Worm (Caenorhabditis elegans) whole organism, early embryonic: ENCODE measurements around the gene his-72.

Source experiments
- B0310.2 ChIP-seq: sonication (generic microtip); optimal IDR thresholded peaks from 2 replicates; lab custom pipeline; 2016; ENCODE audit warnings: mild to moderate bottlenecking, missing genetic modification characterization, missing compliant biosample characterization
- F13C5.2 ChIP-seq: sonication (generic microtip); optimal IDR thresholded peaks from 2 replicates; lab custom pipeline; 2017; ENCODE audit warnings: mild to moderate bottlenecking, missing genetic modification characterization, inconsistent platforms, missing compliant biosample characterization
- aly-1 ChIP-seq: sonication (generic microtip); optimal IDR thresholded peaks from 2 replicates; lab custom pipeline; 2016; ENCODE audit warnings: missing genetic modification characterization, missing compliant biosample characterization
- ama-1 ChIP-seq: fragments of 150-350 bp; optimal IDR thresholded peaks from 2 replicates; lab custom pipeline; 2014
- ceh-13 ChIP-seq: fragments of 200-800 bp; sonication (Bioruptor generic); optimal IDR thresholded peaks from 2 replicates; lab custom pipeline; 2018; ENCODE audit warnings: mild to moderate bottlenecking, missing genetic modification characterization, missing compliant biosample characterization
- ceh-36 ChIP-seq: sonication (generic microtip); optimal IDR thresholded peaks from 2 replicates; lab custom pipeline; 2016; ENCODE audit warnings: missing genetic modification characterization, inconsistent platforms, missing compliant biosample characterization
- ets-7 ChIP-seq: sonication (generic microtip); optimal IDR thresholded peaks from 2 replicates; lab custom pipeline; 2016; ENCODE audit warnings: missing genotype, missing genetic modification characterization, missing compliant biosample characterization
- flt-1 ChIP-seq: fragments of 200-800 bp; sonication (Bioruptor generic); IDR thresholded peaks from 2 replicates; pipeline ENCODE4 v1.3.6; 2022; ENCODE audit warnings: missing genetic modification characterization, missing compliant biosample characterization
- hmbx-1 ChIP-seq: sonication (generic microtip); optimal IDR thresholded peaks from 2 replicates; lab custom pipeline; 2016; ENCODE audit warnings: mild to moderate bottlenecking, missing genetic modification characterization, missing compliant biosample characterization
- hmg-4 ChIP-seq: fragments of 200-800 bp; sonication (Bioruptor generic); optimal IDR thresholded peaks from 2 replicates; lab custom pipeline; 2018; ENCODE audit warnings: mild to moderate bottlenecking, missing genetic modification characterization, missing compliant biosample characterization
- hnd-1 ChIP-seq: sonication (generic microtip); optimal IDR thresholded peaks from 2 replicates; lab custom pipeline; 2016; ENCODE audit warnings: missing genetic modification characterization, missing compliant biosample characterization
- pes-1 ChIP-seq: fragments of 200-800 bp; sonication (Bioruptor generic); IDR thresholded peaks from 2 replicates; pipeline ENCODE4 v1.3.6; 2022; ENCODE audit warnings: missing genetic modification reagents, missing genetic modification characterization, missing compliant biosample characterization
- scrt-1 ChIP-seq: fragments of 200-800 bp; sonication (Bioruptor generic); IDR thresholded peaks from 2 replicates; pipeline ENCODE4 v1.3.6; 2022; ENCODE audit warnings: missing genetic modification characterization, missing compliant biosample characterization
- sea-1 ChIP-seq: fragments of 200-800 bp; sonication (Bioruptor generic); conservative IDR thresholded peaks from 2 replicates; pipeline ENCODE4 v1.3.6; 2022; ENCODE audit warnings: missing genetic modification characterization, missing compliant biosample characterization
- tbx-11 ChIP-seq: fragments of 200-800 bp; sonication (Bioruptor generic); IDR thresholded peaks from 2 replicates; pipeline ENCODE4 v1.3.6; 2022; ENCODE audit warnings: missing genetic modification characterization, missing compliant biosample characterization
- tbx-37 ChIP-seq: fragments of 200-800 bp; sonication (Bioruptor generic); conservative IDR thresholded peaks from 2 replicates; pipeline ENCODE4 v1.3.6; 2022; ENCODE audit warnings: missing genetic modification reagents, missing genetic modification characterization, missing compliant biosample characterization
- tra-4 ChIP-seq: sonication (generic microtip); optimal IDR thresholded peaks from 2 replicates; lab custom pipeline; 2017; ENCODE audit warnings: missing genetic modification characterization, missing compliant biosample characterization

his-72 gene

DNA sequence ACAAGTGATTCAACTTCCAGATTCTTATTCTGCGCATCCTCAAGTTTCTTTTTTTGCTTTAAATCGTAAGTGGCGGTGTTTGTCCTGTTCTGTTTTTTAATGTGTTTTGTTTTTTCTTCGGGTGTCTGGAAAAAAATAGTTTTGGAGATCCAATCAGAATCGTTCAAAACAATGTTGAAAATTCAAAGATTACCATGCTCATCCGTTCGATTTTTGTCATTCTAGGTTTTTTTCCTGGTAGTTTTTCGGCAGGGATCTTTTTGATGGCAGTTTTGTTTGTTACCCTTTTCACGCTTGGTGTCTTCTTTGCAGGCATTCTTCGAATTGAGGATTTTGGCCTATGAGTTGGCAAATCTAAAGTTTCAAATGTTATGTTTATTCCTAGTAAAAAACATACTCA is 12.3 kb downstream of the his-72 start:
- no peak for TF ChIP-seq scrt-1 (GFP tag; lab: Robert Waterston, UW)
- no peak for TF ChIP-seq hmg-4

DNA sequence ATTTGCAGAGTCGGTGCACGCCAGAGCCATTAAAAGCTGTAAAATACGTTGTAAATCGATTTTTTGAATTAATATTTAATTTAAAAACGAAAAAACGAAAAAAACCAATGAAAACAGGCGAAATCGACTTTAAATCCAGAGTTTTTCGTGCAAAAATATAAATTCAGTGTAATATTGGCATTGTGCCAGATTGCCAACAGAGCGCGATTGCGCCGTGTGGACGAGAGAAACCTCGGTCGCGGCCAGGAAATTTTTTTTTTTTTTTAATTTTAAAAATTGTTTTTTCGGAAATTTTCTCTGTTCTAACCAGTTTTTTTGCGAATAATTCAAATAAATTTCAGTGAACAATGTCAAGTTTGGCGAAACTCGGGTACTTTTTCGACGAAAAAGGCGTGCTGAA is 17.5 kb downstream of the his-72 start, which contains the start of the genes pph-4.1 and Y75B8A.31:
Gene pph-4.1, minus strand, starts transcription at position 36 of the 400 bp plus-strand sequence.
Gene Y75B8A.31, plus strand, starts transcription at position 342 of the 400 bp plus-strand sequence.
- no peak for TF ChIP-seq ama-1 (lab: Kevin White, UChicago)
- no peak for TF ChIP-seq aly-1 (tag; lab: Kevin White, UChicago)
- TF ChIP-seq F13C5.2 (tag; lab: Kevin White, UChicago), result peak; percentile 10
- TF ChIP-seq tbx-11 (GFP tag; lab: Robert Waterston, UW), result peak; percentile 52; the same call in 1 of the 2 replicates
- peak; percentile 87 for TF ChIP-seq tbx-37 (GFP tag; lab: Robert Waterston, UW)
- no peak for TF ChIP-seq ceh-36 (tag; lab: Kevin White, UChicago)
- no peak for TF ChIP-seq hnd-1 (tag; lab: Kevin White, UChicago)
- TF ChIP-seq hmbx-1, result no peak
- no peak for TF ChIP-seq ets-7
- TF ChIP-seq pes-1 (GFP tag; lab: Robert Waterston, UW), result peak; percentile 74
- peak; percentile 48; the same call in 1 of the 2 replicates for TF ChIP-seq flt-1 (GFP tag; lab: Robert Waterston, UW)
- TF ChIP-seq ceh-13 (GFP tag; lab: Kevin White, UChicago), result peak; percentile 0
- no peak for TF ChIP-seq tra-4 (tag; lab: Kevin White, UChicago)
- TF ChIP-seq sea-1 (GFP tag; lab: Robert Waterston, UW), result 0 out of 2 replicates have a peak, but pooled peaks have one; percentile 26
- TF ChIP-seq scrt-1 (GFP tag; lab: Robert Waterston, UW), result 0 out of 2 replicates have a peak, but pooled peaks have one; percentile 13
- TF ChIP-seq hmg-4, result no peak
- no peak for TF ChIP-seq B0310.2

DNA sequence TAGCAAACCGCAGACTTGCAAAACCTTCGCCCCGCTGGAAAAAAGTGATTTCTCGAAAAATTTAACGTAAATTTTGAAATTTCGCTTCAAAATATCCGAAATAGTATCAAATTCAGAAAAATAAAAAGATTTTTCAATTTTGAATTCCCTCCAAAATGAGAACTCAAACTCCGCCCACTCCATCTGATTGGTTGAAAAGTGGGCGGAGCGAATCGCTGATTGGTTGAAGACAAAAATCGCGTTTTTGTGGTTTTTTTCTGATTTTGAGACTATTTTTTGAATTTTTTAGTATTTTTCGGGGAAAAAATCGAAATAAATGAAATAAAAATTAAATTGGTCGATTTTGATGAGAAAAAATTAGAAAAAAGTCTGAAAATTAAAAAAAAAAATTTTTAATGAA is 19.8 kb downstream of the his-72 start:
- TF ChIP-seq ceh-13 (GFP tag; lab: Kevin White, UChicago), result no peak
- no peak for TF ChIP-seq tbx-37 (GFP tag; lab: Robert Waterston, UW)

DNA sequence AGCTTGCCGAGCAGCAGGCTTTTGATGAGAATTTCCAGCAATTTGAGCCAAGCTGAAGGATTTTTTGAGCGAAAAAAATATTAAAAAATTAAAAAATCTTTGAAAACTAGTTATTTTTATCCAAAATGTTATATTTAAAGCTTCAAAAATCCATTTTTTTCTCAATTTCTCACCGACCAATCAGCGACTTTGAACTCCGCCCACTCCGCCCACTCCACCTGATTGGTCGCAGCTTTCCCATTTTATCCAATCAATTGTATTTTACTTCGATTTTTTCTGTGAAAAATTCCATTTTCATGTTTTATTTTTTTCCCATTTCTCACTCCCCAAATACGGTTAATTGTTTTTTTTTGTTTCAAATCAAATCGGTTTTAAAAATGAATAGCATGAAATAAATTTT is 23.9 kb downstream of the his-72 start:
- no peak for TF ChIP-seq tra-4 (tag; lab: Kevin White, UChicago)
- no peak for TF ChIP-seq hmbx-1
- no peak for TF ChIP-seq tbx-11 (GFP tag; lab: Robert Waterston, UW)
- no peak for TF ChIP-seq ets-7
- no peak for TF ChIP-seq flt-1 (GFP tag; lab: Robert Waterston, UW)
- TF ChIP-seq aly-1 (tag; lab: Kevin White, UChicago), result no peak

DNA sequence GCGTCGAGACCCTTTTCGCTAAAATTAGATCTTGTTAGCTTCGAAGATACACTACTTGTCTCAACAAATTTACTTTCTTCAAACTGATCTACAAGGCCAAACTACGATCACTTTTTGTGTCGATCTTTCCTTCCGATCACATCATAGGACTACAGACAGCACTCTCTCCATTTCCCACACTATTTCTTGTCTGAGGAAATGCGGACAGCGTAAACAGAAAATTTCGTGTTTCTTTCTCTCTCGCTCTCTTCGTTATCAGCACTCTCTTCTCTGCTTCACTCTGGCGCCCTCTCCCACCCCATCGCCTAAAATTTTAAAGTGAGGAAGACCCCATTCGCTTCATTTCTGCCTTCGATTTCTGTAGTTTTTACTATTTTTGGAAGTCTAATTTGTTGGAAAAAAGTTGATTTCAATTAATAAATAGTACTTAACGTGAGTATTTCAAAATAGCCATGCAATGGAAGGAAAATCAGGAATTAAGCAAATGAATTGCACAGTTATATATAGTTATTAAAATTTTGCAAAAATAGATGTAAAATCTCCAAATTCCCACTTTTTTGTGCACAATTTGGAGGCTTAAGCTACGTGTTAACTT is 33.4 kb downstream of the his-72 start:
- TF ChIP-seq tbx-37 (GFP tag; lab: Robert Waterston, UW) (no peak), sea-1 (GFP tag; lab: Robert Waterston, UW) (no peak), B0310.2 (no peak), hmbx-1 (no peak), aly-1 (tag; lab: Kevin White, UChicago) (no peak), ama-1 (lab: Kevin White, UChicago) (no peak), pes-1 (GFP tag; lab: Robert Waterston, UW) (no peak), tbx-11 (GFP tag; lab: Robert Waterston, UW) (no peak), hnd-1 (tag; lab: Kevin White, UChicago) (no peak), F13C5.2 (tag; lab: Kevin White, UChicago) (no peak), ceh-36 (tag; lab: Kevin White, UChicago) (no peak), ceh-13 (GFP tag; lab: Kevin White, UChicago) (no peak), flt-1 (GFP tag; lab: Robert Waterston, UW) (no peak)

DNA sequence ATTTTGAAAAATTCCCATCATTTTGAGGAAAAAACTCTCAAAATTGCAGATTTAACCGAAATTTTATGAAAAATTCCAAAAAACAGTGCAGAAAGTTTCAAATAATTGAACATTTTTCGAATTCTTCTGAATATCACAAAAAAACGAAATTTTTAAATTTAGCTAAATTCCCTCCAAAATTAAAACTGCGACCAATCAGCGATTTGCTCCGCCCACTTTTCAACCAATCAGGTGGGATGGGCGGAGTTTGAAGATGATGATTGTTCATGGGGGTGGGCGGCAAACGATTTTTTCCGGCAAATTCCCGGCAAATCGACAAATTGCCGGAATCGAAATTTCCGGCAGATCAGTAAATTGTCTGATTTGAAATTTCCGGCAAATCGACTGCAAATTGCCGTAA is 34.6 kb downstream of the his-72 start:
- TF ChIP-seq hmg-4 (no peak), hnd-1 (tag; lab: Kevin White, UChicago) (no peak), tra-4 (tag; lab: Kevin White, UChicago) (no peak), scrt-1 (GFP tag; lab: Robert Waterston, UW) (no peak), sea-1 (GFP tag; lab: Robert Waterston, UW) (no peak), ceh-36 (tag; lab: Kevin White, UChicago) (no peak), flt-1 (GFP tag; lab: Robert Waterston, UW) (no peak), pes-1 (GFP tag; lab: Robert Waterston, UW) (no peak), tbx-11 (GFP tag; lab: Robert Waterston, UW) (no peak), ceh-13 (GFP tag; lab: Kevin White, UChicago) (no peak), F13C5.2 (tag; lab: Kevin White, UChicago) (no peak), aly-1 (tag; lab: Kevin White, UChicago) (no peak), ets-7 (no peak), hmbx-1 (no peak), B0310.2 (no peak), ama-1 (lab: Kevin White, UChicago) (no peak), tbx-37 (GFP tag; lab: Robert Waterston, UW) (no peak)

DNA sequence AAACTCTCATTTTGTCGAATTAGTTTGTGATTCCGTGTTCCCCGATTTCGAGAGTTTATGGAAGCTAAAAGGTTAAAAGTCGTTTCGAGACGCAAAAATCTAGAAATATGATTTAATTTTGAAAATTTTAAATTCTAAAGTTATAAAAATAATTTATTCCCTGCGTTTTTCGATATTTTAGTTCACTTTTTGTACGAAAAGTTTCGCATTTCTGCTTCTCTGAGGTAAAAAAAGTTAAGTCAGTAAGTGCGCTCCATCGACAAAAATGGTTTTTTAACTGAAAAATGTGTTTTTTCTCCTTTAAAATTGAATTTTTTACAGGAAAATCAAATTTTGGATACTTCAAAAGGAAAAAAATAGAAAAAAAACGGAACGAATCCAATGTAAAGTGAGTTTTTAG is 35.4 kb downstream of the his-72 start, which contains the start of gene zip-1:
Gene zip-1, plus strand, starts transcription at position 301 of the 400 bp plus-strand sequence.
- TF ChIP-seq tbx-11 (GFP tag; lab: Robert Waterston, UW) (no peak), tbx-37 (GFP tag; lab: Robert Waterston, UW) (no peak), ceh-36 (tag; lab: Kevin White, UChicago) (no peak), ceh-13 (GFP tag; lab: Kevin White, UChicago) (no peak), sea-1 (GFP tag; lab: Robert Waterston, UW) (no peak), flt-1 (GFP tag; lab: Robert Waterston, UW) (no peak), ets-7 (no peak), ama-1 (lab: Kevin White, UChicago) (no peak), F13C5.2 (tag; lab: Kevin White, UChicago) (no peak)
